Fruit fly (Drosophila melanogaster) whole organism, prepupa: ENCODE measurements around the gene CG11596.

Experiments
- CG11762 ChIP-seq: fragments of 200-800 bp; sonication (Bioruptor generic); optimal IDR thresholded peaks from 3 replicates; lab custom pipeline; 2016; ENCODE audit warnings: missing biosample characterization, missing genetic modification characterization; ENCODE audit not compliant: insufficient read depth
- CG11902 ChIP-seq: fragments of 200-800 bp; sonication (Bioruptor generic); optimal IDR thresholded peaks from 3 replicates; lab custom pipeline; 2016; ENCODE audit warnings: missing biosample characterization, missing genetic modification characterization
- CG16779 ChIP-seq: fragments of 200-800 bp; sonication (Bioruptor generic); optimal IDR thresholded peaks from 3 replicates; lab custom pipeline; 2017; ENCODE audit warnings: missing biosample characterization, mild to moderate bottlenecking, missing genetic modification characterization
- CG34406 ChIP-seq: fragments of 200-800 bp; sonication (Bioruptor generic); optimal IDR thresholded peaks from 3 replicates; lab custom pipeline; 2016; ENCODE audit warnings: missing biosample characterization, missing genetic modification characterization
- CG9139 ChIP-seq: fragments of 200-800 bp; sonication (Bioruptor generic); optimal IDR thresholded peaks from 3 replicates; lab custom pipeline; 2017; ENCODE audit warnings: missing biosample characterization, mild to moderate bottlenecking, missing genetic modification characterization
- Gug ChIP-seq: fragments of 200-800 bp; sonication (Bioruptor generic); IDR thresholded peaks from 2 replicates; pipeline ENCODE4 v1.3.6; 2022; ENCODE audit warnings: missing biosample characterization, missing genetic modification characterization
- Hr39 ChIP-seq: fragments of 200-800 bp; sonication (Bioruptor generic); optimal IDR thresholded peaks from 2 replicates; lab custom pipeline; 2016; ENCODE audit warnings: missing biosample characterization, missing genetic modification characterization
- Lpt ChIP-seq: fragments of 200-800 bp; sonication (Bioruptor generic); optimal IDR thresholded peaks from 3 replicates; lab custom pipeline; 2016; ENCODE audit warnings: missing biosample characterization, missing genetic modification characterization
- OdsH ChIP-seq: fragments of 200-800 bp; sonication (Bioruptor generic); optimal IDR thresholded peaks from 3 replicates; lab custom pipeline; 2016; ENCODE audit warnings: missing biosample characterization, missing genetic modification characterization
- Sox102F ChIP-seq: fragments of 200-800 bp; sonication (Bioruptor generic); optimal IDR thresholded peaks from 2 replicates; lab custom pipeline; 2016; ENCODE audit warnings: missing biosample characterization, mild to moderate bottlenecking, missing genetic modification characterization
- topi ChIP-seq: fragments of 200-800 bp; sonication (Bioruptor generic); optimal IDR thresholded peaks from 3 replicates; lab custom pipeline; 2016; ENCODE audit warnings: missing biosample characterization, missing genetic modification characterization
- vri ChIP-seq: fragments of 200-800 bp; sonication (Bioruptor generic); optimal IDR thresholded peaks from 3 replicates; lab custom pipeline; 2016; ENCODE audit warnings: missing biosample characterization, mild to moderate bottlenecking, missing genetic modification characterization

DNA sequence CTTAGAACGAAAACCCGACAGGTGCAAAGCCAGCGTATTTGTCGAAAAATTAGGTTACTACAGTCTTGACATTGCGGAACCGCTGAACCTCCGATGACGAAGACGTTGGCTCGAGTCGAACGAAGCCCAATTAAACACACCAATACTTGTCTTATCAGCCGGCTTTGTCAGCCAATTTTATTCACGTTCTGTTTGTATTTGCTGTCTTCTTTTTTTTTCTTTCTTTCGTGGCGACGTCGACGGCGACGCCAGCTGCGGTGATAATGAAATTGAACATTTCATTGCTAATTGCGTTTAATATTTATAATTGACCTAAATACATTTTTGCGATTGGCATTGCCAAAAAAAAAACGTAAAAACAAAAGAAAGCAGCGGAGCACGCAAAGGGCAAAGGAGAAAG, 38.0 kb downstream of the CG11596 start:
- TF ChIP-seq Sox102F (GFP tag; lab: Kevin White, UChicago) = no peak
- TF ChIP-seq CG34406 (GFP tag; lab: Kevin White, UChicago) = no peak
- no peak for TF ChIP-seq CG11902 (GFP tag; lab: Kevin White, UChicago)
- TF ChIP-seq OdsH (GFP tag; lab: Kevin White, UChicago) = no peak
- TF ChIP-seq CG9139 (GFP tag; lab: Kevin White, UChicago) = no peak
- TF ChIP-seq Gug (GFP tag; lab: Robert Waterston, UW) = no peak
- peak; percentile 21 for TF ChIP-seq vri (GFP tag; lab: Kevin White, UChicago)
- no peak for TF ChIP-seq topi (GFP tag; lab: Kevin White, UChicago)
- no peak for TF ChIP-seq Hr39 (GFP tag; lab: Kevin White, UChicago)
- TF ChIP-seq Lpt (GFP tag; lab: Kevin White, UChicago) = no peak
- TF ChIP-seq CG16779 (tag; lab: Kevin White, UChicago) = no peak
- no peak for TF ChIP-seq CG11762
